Fruit fly (Drosophila melanogaster) whole organism, larva: ENCODE results near the gene Ras64B.

Experiments used
- noc ChIP-seq: fragments of 200-800 bp; sonication (Bioruptor generic); optimal IDR thresholded peaks from 3 replicates; lab custom pipeline; 2019; ENCODE audit warnings: missing biosample characterization, mild to moderate bottlenecking, missing genetic modification characterization, moderate library complexity

Gene Ras64B

dm6 chr3L:4145229-4145628 is 6.4 kb downstream of the Ras64B start:
- TF ChIP-seq noc = no peak

DNA sequence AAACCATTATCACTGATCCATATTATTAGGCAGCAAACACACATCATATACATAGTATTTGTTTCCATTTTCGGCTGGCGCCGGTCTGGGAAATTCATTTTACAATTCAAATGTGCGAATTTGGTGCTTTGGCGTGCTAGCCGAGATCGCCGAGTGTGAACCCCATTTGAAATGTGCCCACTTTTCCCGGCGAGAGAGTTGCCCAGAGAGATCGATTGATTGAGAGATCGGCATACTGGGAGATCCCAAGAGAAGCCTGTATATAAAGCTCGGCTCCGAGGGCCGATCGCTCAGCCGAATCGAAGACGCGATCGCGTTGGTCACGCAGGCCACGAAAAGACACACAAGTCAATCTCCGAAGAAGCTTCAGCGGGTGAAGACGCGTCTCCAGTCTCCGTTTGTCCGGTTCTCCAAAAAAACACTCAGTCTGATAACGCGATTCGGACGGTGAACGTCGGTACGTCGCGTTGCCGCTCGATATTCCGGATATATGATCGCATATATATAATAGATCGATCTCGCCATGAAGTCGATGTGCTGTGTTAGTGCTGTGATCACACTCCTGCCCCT is 9.6 kb downstream of the Ras64B start, which contains the start of gene CG1299:
TSS of gene CG1299 (plus strand) at position 291 of the 570 bp plus-strand sequence.
- TF ChIP-seq noc = no peak

dm6 chr3L:4157852-4158251 is 19.0 kb downstream of the Ras64B start:
- no peak for TF ChIP-seq noc

dm6 chr3L:4158361-4158760 is 19.5 kb downstream of the Ras64B start:
- TF ChIP-seq noc = no peak

DNA sequence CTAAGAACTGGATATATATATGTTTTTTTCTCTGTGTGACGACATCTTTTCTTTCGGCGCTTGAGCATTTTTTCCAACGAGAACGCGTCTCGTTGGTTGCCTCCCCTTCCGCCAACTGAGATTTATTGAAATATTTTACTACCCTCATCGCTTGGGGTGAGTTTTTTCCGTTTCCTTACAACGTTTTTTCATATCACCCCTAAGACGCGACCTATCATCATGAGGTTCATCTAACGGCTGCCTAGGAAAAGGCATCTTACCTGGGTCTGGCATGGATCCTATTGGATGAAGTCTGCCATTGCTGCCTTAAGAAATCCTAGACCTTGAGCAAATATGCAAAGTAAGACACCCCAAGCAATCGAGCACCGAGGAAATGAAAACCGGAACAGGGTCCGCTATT is 20.4 kb downstream of the Ras64B start:
- TF ChIP-seq noc = no peak

DNA sequence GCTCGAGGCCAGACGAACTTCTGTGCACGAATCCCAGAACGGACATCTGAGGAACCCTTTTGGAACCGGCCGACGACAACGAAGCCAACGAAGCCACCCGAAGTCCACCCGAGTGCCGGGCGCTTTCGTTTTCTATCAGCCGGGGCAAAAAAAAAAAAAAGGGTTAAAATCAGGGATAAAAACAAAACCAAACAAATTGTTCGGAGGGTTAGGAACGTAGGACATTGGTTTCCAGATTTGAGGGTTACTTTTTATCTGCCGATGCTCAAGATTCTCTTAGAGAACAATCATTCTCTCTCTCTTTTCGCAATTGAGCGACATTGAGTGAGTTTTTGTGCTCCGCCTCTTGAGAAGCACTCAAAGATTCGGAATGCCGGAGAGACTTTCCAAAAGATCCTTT is 22.1 kb downstream of the Ras64B start, which contains the start of gene nab:
TSS of gene nab (minus strand) at position 7 of the 400 bp plus-strand sequence.
- no peak for TF ChIP-seq noc

- no peak for TF ChIP-seq noc
Measured at dm6 chr3L:4167353-4167842, 28.5 kb downstream of the Ras64B start, which contains the start of gene mas. Gene mas (minus strand): TSS chr3L:4167464.

DNA sequence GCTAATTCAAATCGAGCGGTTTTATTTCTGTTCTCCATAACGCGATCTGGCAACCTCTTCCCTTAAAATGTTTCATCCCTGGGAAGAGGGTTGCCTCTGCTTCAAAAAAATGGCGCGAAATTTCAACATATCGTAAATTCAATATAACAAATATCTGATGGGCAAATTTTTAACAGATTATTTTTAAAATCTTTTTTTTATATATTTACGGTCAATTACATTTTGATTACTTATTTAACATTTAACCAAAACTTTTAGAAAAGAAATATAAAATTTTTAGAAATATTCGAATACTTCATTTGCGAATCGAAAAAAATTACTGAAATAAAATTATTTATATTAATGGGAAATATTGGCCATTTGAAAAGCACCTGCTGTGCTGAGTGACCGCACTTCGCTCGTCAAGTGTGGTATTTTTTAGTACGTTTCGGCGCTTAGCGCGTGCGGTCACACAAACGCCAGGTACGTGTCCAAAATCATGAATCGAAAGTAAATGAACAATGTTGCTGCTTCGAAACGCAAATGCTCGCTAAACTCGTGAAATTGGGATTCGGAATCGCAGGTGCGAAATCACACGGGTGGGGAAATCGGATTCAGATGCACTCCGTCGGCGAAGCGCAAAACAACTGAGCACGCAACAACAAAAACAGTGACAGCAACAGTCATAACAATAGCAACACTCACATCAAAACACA is 31.2 kb downstream of the Ras64B start, which contains the start of gene Ero1L:
TSS of gene Ero1L (plus strand) at position 448 of the 695 bp plus-strand sequence.
- peak; percentile 39 for TF ChIP-seq noc

DNA sequence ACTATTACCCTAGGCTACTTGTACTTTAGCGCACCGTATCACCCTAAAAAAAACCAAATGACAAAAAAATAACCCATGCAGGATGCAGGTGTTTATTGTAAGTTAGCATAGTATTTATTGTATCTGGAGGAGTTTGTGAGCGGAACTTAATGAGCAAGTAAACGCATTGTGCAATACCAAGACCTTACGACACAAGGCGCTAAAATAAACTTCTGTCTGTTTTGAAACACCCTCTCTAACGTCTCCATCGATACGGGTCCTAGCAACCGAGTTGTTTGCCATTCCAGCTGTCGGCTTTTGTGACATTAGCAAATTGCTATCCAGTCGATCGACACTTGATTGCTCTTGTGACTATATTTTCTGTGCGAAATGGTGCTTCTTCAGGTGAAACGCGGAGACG is 34.7 kb downstream of the Ras64B start, which contains the start of gene CG18675:
TSS of gene CG18675 (plus strand) at position 301 of the 400 bp plus-strand sequence.
- no peak for TF ChIP-seq noc

- TF ChIP-seq noc = no peak
Measured at dm6 chr3L:4177981-4178562, 39.2 kb downstream of the Ras64B start, which contains the start of gene Teh4. Gene Teh4 (minus strand): TSS chr3L:4178270.

DNA sequence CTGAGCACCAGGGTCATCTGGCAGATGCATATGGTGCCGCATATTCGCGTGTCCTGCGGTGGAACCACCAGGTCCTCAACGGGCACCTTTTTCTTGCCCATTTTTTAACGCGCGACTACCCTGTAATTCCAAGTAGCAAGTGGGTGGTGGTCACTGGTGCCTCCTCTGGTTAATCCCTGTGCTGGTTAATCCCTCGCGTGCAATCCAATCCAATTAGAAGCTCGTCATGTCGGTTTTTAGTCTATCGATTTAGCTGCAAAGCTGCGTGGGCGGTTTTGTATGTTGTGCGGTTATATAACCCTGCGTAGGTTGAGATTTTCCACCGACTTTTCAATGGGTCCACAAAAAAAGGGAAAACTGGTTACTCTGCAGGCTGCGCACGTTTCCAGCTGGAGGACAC is 45.7 kb downstream of the Ras64B start, which contains the start of gene Teh3:
TSS of gene Teh3 (minus strand) at position 101 of the 400 bp plus-strand sequence.
- TF ChIP-seq noc = no peak

DNA sequence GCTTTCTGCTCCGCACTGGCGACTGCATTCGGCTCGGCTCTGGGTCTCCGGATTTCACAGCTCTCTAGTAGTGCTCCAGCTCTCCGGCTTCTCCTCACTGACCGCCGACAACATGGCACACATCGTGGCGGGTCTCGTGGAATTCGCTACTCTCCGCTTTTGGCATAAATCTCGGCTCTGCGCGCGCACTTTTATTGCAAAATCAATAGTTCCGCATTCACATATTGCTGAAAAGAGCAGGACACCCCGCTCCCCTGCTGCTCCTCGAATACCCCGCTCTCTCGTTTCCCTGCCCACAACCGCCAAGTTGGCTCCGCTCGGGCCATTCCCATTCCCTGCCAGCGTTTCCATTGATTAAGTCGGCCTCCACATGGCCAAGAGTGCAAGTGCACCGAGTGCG is 46.4 kb downstream of the Ras64B start:
- TF ChIP-seq noc = no peak

dm6 chr3L:4186659-4187058 is 47.8 kb downstream of the Ras64B start, which contains the start of gene VhaM9.7-c:
Gene VhaM9.7-c (minus strand): TSS chr3L:4186865.
- TF ChIP-seq noc = no peak

dm6 chr3L:4187930-4188523 is 49.2 kb downstream of the Ras64B start, which contains the start of the genes Teh2 and tipE:
Gene Teh2 (minus strand): TSS chr3L:4188023.
Gene tipE (plus strand): TSS chr3L:4188499.
- TF ChIP-seq noc = no peak
